Fruit fly (Drosophila melanogaster): Measurements from ENCODE around the gene CG31642.

The CG31642 gene

DNA sequence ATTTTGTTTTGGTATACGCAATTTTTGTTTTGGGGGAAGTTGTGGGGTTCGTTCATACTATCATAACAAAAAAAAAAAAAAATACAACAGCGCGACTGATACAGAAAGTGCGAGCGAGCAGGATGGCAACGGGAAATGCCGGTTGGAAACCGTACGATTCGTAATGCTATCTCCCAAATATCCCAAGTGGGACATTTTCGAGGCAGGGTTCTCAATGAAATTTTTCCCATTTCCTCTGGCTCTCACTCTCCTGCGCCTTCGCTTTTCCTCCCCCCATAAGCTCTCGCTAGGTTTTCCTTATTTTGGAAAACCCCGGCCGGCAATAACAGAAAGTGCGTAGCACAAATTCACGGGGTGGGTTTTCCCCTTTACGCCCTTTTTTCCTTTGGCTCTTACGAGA lies 26.0 kb upstream of the CG31642 start (continued):
- TF ChIP-seq scrt (GFP tag; optimal IDR thresholded peaks at IDR 0.05): peak; percentile 23
- no peak for TF ChIP-seq Bgb (GFP tag; IDR thresholded peaks at IDR 0.05; ENCODE audit: partially characterized antibody)
- no peak for TF ChIP-seq insv (GFP tag; optimal IDR thresholded peaks at IDR 0.05)
- no peak for TF ChIP-seq Sry-δ (GFP tag; optimal IDR thresholded peaks at IDR 0.05)
- TF ChIP-seq CG6654 (GFP tag; optimal IDR thresholded peaks at IDR 0.05): no peak
- no peak for TF ChIP-seq tap (tag; optimal IDR thresholded peaks at IDR 0.05)
- TF ChIP-seq Lpt (GFP tag; optimal IDR thresholded peaks at IDR 0.05): no peak
- no peak for TF ChIP-seq CG14710 (tag; optimal IDR thresholded peaks at IDR 0.05)
- TF ChIP-seq CG33557 (GFP tag; optimal IDR thresholded peaks at IDR 0.05): peak; percentile 12
- TF ChIP-seq CG32767 (GFP tag; IDR thresholded peaks at IDR 0.05): peak; percentile 65; the same call in 1 of the 2 replicates
- TF ChIP-seq nerfin-1 (tag; optimal IDR thresholded peaks at IDR 0.05): peak; percentile 39
- no peak for TF ChIP-seq Drgx (GFP tag; IDR thresholded peaks at IDR 0.05)
- TF ChIP-seq CG2116 (GFP tag; optimal IDR thresholded peaks at IDR 0.05): no peak
- no peak for TF ChIP-seq lilli (GFP tag; optimal IDR thresholded peaks at IDR 0.05)
- no peak for TF ChIP-seq HLHmδ (GFP tag; optimal IDR thresholded peaks at IDR 0.05)
- TF ChIP-seq CG17186 (GFP tag; optimal IDR thresholded peaks at IDR 0.05): no peak
- no peak for TF ChIP-seq CG17802 (tag; optimal IDR thresholded peaks at IDR 0.05)
- no peak for TF ChIP-seq shn (GFP tag; optimal IDR thresholded peaks at IDR 0.05)
- TF ChIP-seq CG14441 (GFP tag; IDR thresholded peaks at IDR 0.05): no peak
- TF ChIP-seq CG15601 (tag; optimal IDR thresholded peaks at IDR 0.05): no peak
- peak; percentile 33 for TF ChIP-seq CG13296 (GFP tag; optimal IDR thresholded peaks at IDR 0.05)
- peak; percentile 34 for TF ChIP-seq CG34376 (GFP tag; optimal IDR thresholded peaks at IDR 0.05)
- TF ChIP-seq CG7372 (GFP tag; IDR thresholded peaks at IDR 0.05): no peak
- peak; percentile 34 for TF ChIP-seq CG17359 (tag; optimal IDR thresholded peaks at IDR 0.05)
- TF ChIP-seq CG6254 (GFP tag; optimal IDR thresholded peaks at IDR 0.05): no peak
- TF ChIP-seq CG2129 (GFP tag; IDR thresholded peaks at IDR 0.05; ENCODE audit: partially characterized antibody): no peak
- TF ChIP-seq sisA (GFP tag; IDR thresholded peaks at IDR 0.05): no peak
- TF ChIP-seq CG1024 (GFP tag; IDR thresholded peaks at IDR 0.05): no peak
- no peak for TF ChIP-seq Blimp-1 (GFP tag; optimal IDR thresholded peaks at IDR 0.05)
- no peak for TF ChIP-seq CG8924 (tag; optimal IDR thresholded peaks at IDR 0.05)
- TF ChIP-seq aop (GFP tag; IDR thresholded peaks at IDR 0.05): no peak
- no peak for TF ChIP-seq Atf3 (GFP tag; optimal IDR thresholded peaks at IDR 0.05)
- TF ChIP-seq Xbp1 (GFP tag; optimal IDR thresholded peaks at IDR 0.05): no peak
- TF ChIP-seq CG18262 (tag; optimal IDR thresholded peaks at IDR 0.05): no peak
- no peak for TF ChIP-seq CG12299 (tag; optimal IDR thresholded peaks at IDR 0.05)
- no peak for TF ChIP-seq CG7556 (GFP tag; optimal IDR thresholded peaks at IDR 0.05)
- no peak for TF ChIP-seq CG2202 (tag; optimal IDR thresholded peaks at IDR 0.05)
- TF ChIP-seq CG10979 (tag; optimal IDR thresholded peaks at IDR 0.05): no peak
- TF ChIP-seq CG8765 (GFP tag; IDR thresholded peaks at IDR 0.05): no peak
- TF ChIP-seq onecut (GFP tag; IDR thresholded peaks at IDR 0.05): peak; percentile 32; the same call in 1 of the 2 replicates
- TF ChIP-seq kni (GFP tag; optimal IDR thresholded peaks at IDR 0.05): peak; percentile 65
- TF ChIP-seq Opbp (GFP tag; IDR thresholded peaks at IDR 0.05; ENCODE audit: partially characterized antibody): no peak
- TF ChIP-seq CG18599 (GFP tag; optimal IDR thresholded peaks at IDR 0.05): peak; percentile 25
- peak; percentile 36; the same call in 1 of the 3 replicates for TF ChIP-seq ci (GFP tag; IDR thresholded peaks at IDR 0.05)
- TF ChIP-seq pzg (GFP tag; optimal IDR thresholded peaks at IDR 0.05): no peak
- TF ChIP-seq CG16779 (GFP tag; IDR thresholded peaks at IDR 0.05): no peak
- no peak for TF ChIP-seq CG32532 (GFP tag; IDR thresholded peaks at IDR 0.05)
- TF ChIP-seq Dad (GFP tag; optimal IDR thresholded peaks at IDR 0.05): no peak
- TF ChIP-seq grn (GFP tag; optimal IDR thresholded peaks at IDR 0.05): no peak
- no peak for TF ChIP-seq cad (GFP tag; optimal IDR thresholded peaks at IDR 0.05)
- peak; percentile 9 for TF ChIP-seq Deaf1 (tag; optimal IDR thresholded peaks at IDR 0.05)

Measured in whole organism, embryonic.